Fruit fly (Drosophila melanogaster) whole organism, larva: Measurements from ENCODE around the gene CG17982.

ENCODE experiments used
- noc ChIP-seq: fragments of 200-800 bp; sonication (Bioruptor generic); optimal IDR thresholded peaks from 3 replicates; lab custom pipeline; 2019; ENCODE audit warnings: missing biosample characterization, mild to moderate bottlenecking, missing genetic modification characterization, moderate library complexity

CG17982 gene

dm6 chrX:8143537-8143936 lies at the start of gene CG17982:
CG17982 (minus strand) TSS chrX:8143835.
- peak; percentile 91 for TF ChIP-seq noc

dm6 chrX:8193017-8193556 lies 49.5 kb upstream of the CG17982 start:
- no peak for TF ChIP-seq noc

dm6 chrX:8192191-8192590 lies 48.6 kb upstream of the CG17982 start:
- TF ChIP-seq noc: no peak

dm6 chrX:8179858-8180257 lies 36.2 kb upstream of the CG17982 start:
- no peak for TF ChIP-seq noc

dm6 chrX:8178989-8179388 lies 35.4 kb upstream of the CG17982 start:
- TF ChIP-seq noc: no peak

dm6 chrX:8178165-8178955 lies 34.7 kb upstream of the CG17982 start, which contains the start of gene sdt:
sdt (plus strand) TSS chrX:8178549.
- no peak for TF ChIP-seq noc

dm6 chrX:8177742-8178141 lies 34.1 kb upstream of the CG17982 start:
- no peak for TF ChIP-seq noc

dm6 chrX:8177030-8177349 lies 33.4 kb upstream of the CG17982 start, which contains the start of gene slpr:
slpr (minus strand) TSS chrX:8177185.
- TF ChIP-seq noc: no peak

- TF ChIP-seq noc: no peak
Measured at dm6 chrX:8176291-8177029, 32.8 kb upstream of the CG17982 start.

- TF ChIP-seq noc: no peak
Measured at dm6 chrX:8170166-8170565, 26.5 kb upstream of the CG17982 start, which contains the start of gene CG2278. CG2278 (minus strand) TSS chrX:8170266.

- no peak for TF ChIP-seq noc
Measured at dm6 chrX:8165608-8166007, 22.0 kb upstream of the CG17982 start, which contains the start of gene Or7a. Or7a (minus strand) TSS chrX:8165708.

dm6 chrX:8163452-8163851 lies 19.8 kb upstream of the CG17982 start:
- no peak for TF ChIP-seq noc

- no peak for TF ChIP-seq noc
Measured at dm6 chrX:8162692-8163091, 19.1 kb upstream of the CG17982 start, which contains the start of gene CG10761. CG10761 (minus strand) TSS chrX:8162792.

- no peak for TF ChIP-seq noc
Measured at dm6 chrX:8159754-8160153, 16.1 kb upstream of the CG17982 start, which contains the start of gene CG15337. CG15337 (plus strand) TSS chrX:8160054.

- TF ChIP-seq noc: no peak
Measured at dm6 chrX:8158942-8159472, 15.4 kb upstream of the CG17982 start.

- peak; percentile 78 for TF ChIP-seq noc
Measured at dm6 chrX:8157294-8157693, 13.7 kb upstream of the CG17982 start, which contains the start of the genes Traf6 and GIIIspla2. Traf6 (minus strand) TSS chrX:8157386. GIIIspla2 (plus strand) TSS chrX:8157628.

dm6 chrX:8152718-8153117 lies 9.1 kb upstream of the CG17982 start, which contains the start of gene CG18262:
CG18262 (plus strand) TSS chrX:8152948.
- no peak for TF ChIP-seq noc
